Worm (Caenorhabditis elegans) whole organism, L2 larva: ENCODE measurements around the gene rpb-6.

Experiments
- egl-27 ChIP-seq: sonication (generic microtip); optimal IDR thresholded peaks from 3 replicates; lab custom pipeline; 2017; ENCODE audit warnings: missing biosample characterization, missing genetic modification reagents, missing genetic modification characterization
- fos-1 ChIP-seq: fragments of 150-350 bp; optimal IDR thresholded peaks from 2 replicates; lab custom pipeline; 2014; ENCODE audit warnings: missing biosample characterization, missing genetic modification characterization
- lin-11 ChIP-seq: fragments of 150-350 bp; sonication (generic microtip); optimal IDR thresholded peaks from 2 replicates; lab custom pipeline; 2014; ENCODE audit warnings: missing biosample characterization, missing genetic modification characterization, inconsistent platforms, mixed read lengths
- lsy-2 ChIP-seq, 2 experiments: fragments of 150-350 bp in 1 of 2; sonication (generic microtip) in 1 of 2; optimal IDR thresholded peaks; 2 replicates each; lab custom pipeline; 2014 to 2017; ENCODE audit warnings: missing biosample characterization in 2 of 2, missing genetic modification characterization in 2 of 2
- nhr-10 ChIP-seq: sonication (generic microtip); optimal IDR thresholded peaks from 2 replicates; lab custom pipeline; 2017; ENCODE audit warnings: missing biosample characterization, missing genetic modification characterization
- nhr-237 ChIP-seq: fragments of 150-350 bp; optimal IDR thresholded peaks from 2 replicates; lab custom pipeline; 2014; ENCODE audit warnings: missing biosample characterization, missing genetic modification characterization
- snpc-4 ChIP-seq: fragments of 150-350 bp; optimal IDR thresholded peaks from 2 replicates; lab custom pipeline; 2014; ENCODE audit warnings: missing biosample characterization, missing genetic modification characterization

ce11 chrII:10548778-10549671 is 30.2 kb upstream of the rpb-6 start:
- TF ChIP-seq fos-1 (tag; lab: Kevin White, UChicago) (peak; percentile 58), lsy-2 (tag; optimal IDR thresholded peaks at IDR 0.05; lab: Kevin White, UChicago) (peak; percentile 70 to 85), nhr-237 (tag; lab: Kevin White, UChicago) (no peak), snpc-4 (tag; lab: Kevin White, UChicago) (no peak), lin-11 (tag; lab: Kevin White, UChicago) (peak; percentile 93), nhr-10 (no peak), egl-27 (tag; lab: Kevin White, UChicago) (peak; percentile 89)
